Fruit fly (Drosophila melanogaster) whole organism, wandering third instar larva: ENCODE data around the gene endos.

Experiments used
- Abd-B ChIP-seq: fragments of >200 bp; optimal IDR thresholded peaks from 2 replicates; lab custom pipeline; 2017; ENCODE audit warnings: missing biosample characterization, missing genetic modification characterization
- CG9705 ChIP-seq: fragments of 200-800 bp; sonication (Bioruptor generic); optimal IDR thresholded peaks from 2 replicates; lab custom pipeline; 2018; ENCODE audit warnings: missing biosample characterization, mild to moderate bottlenecking, missing genetic modification characterization
- CrebA ChIP-seq: fragments of 200-800 bp; sonication (Bioruptor generic); optimal IDR thresholded peaks from 2 replicates; lab custom pipeline; 2016; ENCODE audit warnings: missing biosample characterization, mild to moderate bottlenecking, missing genetic modification characterization, borderline replicate concordance
- Dfd ChIP-seq: fragments of >200 bp; optimal IDR thresholded peaks from 2 replicates; lab custom pipeline; 2017; ENCODE audit warnings: missing biosample characterization, missing genetic modification characterization
- GATAd ChIP-seq: sonication (Bioruptor generic); optimal IDR thresholded peaks from 2 replicates; lab custom pipeline; 2016; ENCODE audit warnings: missing biosample characterization, missing genetic modification characterization
- HLH106 ChIP-seq: fragments of 200-800 bp; optimal IDR thresholded peaks from 3 replicates; lab custom pipeline; 2019; ENCODE audit warnings: missing biosample characterization, mild to moderate bottlenecking, missing genetic modification characterization, moderate library complexity
- Hr78 ChIP-seq: fragments of >200 bp; optimal IDR thresholded peaks from 2 replicates; lab custom pipeline; 2017; ENCODE audit warnings: missing biosample characterization, missing genetic modification characterization
- Hr83 ChIP-seq: fragments of 200-300 bp; sonication (Bioruptor generic); optimal IDR thresholded peaks from 2 replicates; lab custom pipeline; 2016; ENCODE audit warnings: missing biosample characterization, mild to moderate bottlenecking, missing genetic modification characterization, moderate library complexity; ENCODE audit not compliant: poor library complexity, severe bottlenecking
- Jra ChIP-seq: sonication (Bioruptor generic); optimal IDR thresholded peaks from 2 replicates; lab custom pipeline; 2016; ENCODE audit warnings: missing biosample characterization, missing genetic modification characterization
- Myc ChIP-seq: fragments of >200 bp; optimal IDR thresholded peaks from 2 replicates; lab custom pipeline; 2017
- OdsH ChIP-seq: fragments of 200-800 bp; sonication (Bioruptor generic); optimal IDR thresholded peaks from 2 replicates; lab custom pipeline; 2016; ENCODE audit warnings: missing biosample characterization, mild to moderate bottlenecking, missing genetic modification characterization
- Rel ChIP-seq, 2 experiments: fragments of 200-800 bp; sonication (Bioruptor generic) in 1 of 2; optimal IDR thresholded peaks; 2 replicates in 1 of 2; 3 replicates in 1 of 2; lab custom pipeline; 2016 to 2019; ENCODE audit warnings: mild to moderate bottlenecking in 2 of 2, missing biosample characterization in 2 of 2, missing genetic modification characterization in 2 of 2, moderate library complexity in 1 of 2
- Vsx2 ChIP-seq: fragments of 200-300, 225-300 bp; sonication (Bioruptor generic); optimal IDR thresholded peaks from 2 replicates; lab custom pipeline; 2018; ENCODE audit warnings: missing biosample characterization, missing genetic modification characterization; ENCODE audit not compliant: partially characterized antibody
- br ChIP-seq: fragments of 200-800 bp; sonication (Bioruptor generic); optimal IDR thresholded peaks from 2 replicates; lab custom pipeline; 2016; ENCODE audit warnings: missing biosample characterization, missing genetic modification characterization
- brk ChIP-seq: fragments of 200-800 bp; sonication (Bioruptor generic); optimal IDR thresholded peaks from 2 replicates; lab custom pipeline; 2016; ENCODE audit warnings: missing biosample characterization, mild to moderate bottlenecking, missing genetic modification characterization
- dl ChIP-seq, 2 experiments: fragments of 175-275, 200-275 bp in 1 of 2; fragments of 200-275 bp in 1 of 2; sonication (Bioruptor generic); optimal IDR thresholded peaks; lab custom pipeline; 2018; ENCODE audit warnings: mild to moderate bottlenecking in 2 of 2, missing biosample characterization in 2 of 2, missing genetic modification characterization in 2 of 2, moderate library complexity in 2 of 2; ENCODE audit not compliant: partially characterized antibody in 2 of 2, insufficient read depth in 1 of 2
- ey ChIP-seq: fragments of 200-800 bp; sonication (Bioruptor generic); optimal IDR thresholded peaks from 2 replicates; lab custom pipeline; 2016; ENCODE audit warnings: missing biosample characterization, missing genetic modification characterization
- foxo ChIP-seq, 2 experiments: fragments of 200-800 bp; sonication (Bioruptor generic); optimal IDR thresholded peaks; 2 replicates in 1 of 2; 3 replicates in 1 of 2; lab custom pipeline; 2016 to 2017; ENCODE audit warnings: missing biosample characterization in 2 of 2, missing genetic modification characterization in 2 of 2
- fru ChIP-seq: fragments of 200-800 bp; sonication (Bioruptor generic); optimal IDR thresholded peaks from 3 replicates; lab custom pipeline; 2016; ENCODE audit warnings: missing biosample characterization, mild to moderate bottlenecking, missing genetic modification characterization
- h ChIP-seq: fragments of 200-800 bp; sonication (Bioruptor generic); optimal IDR thresholded peaks from 3 replicates; lab custom pipeline; 2016; ENCODE audit warnings: missing biosample characterization, mild to moderate bottlenecking, missing genetic modification characterization
- jim ChIP-seq: fragments of 175-275, 200-325 bp; sonication (Bioruptor generic); optimal IDR thresholded peaks from 2 replicates; lab custom pipeline; 2016; ENCODE audit warnings: missing biosample characterization, mild to moderate bottlenecking, missing genetic modification characterization
- lola ChIP-seq: fragments of >200 bp; optimal IDR thresholded peaks from 2 replicates; lab custom pipeline; 2017; ENCODE audit warnings: missing biosample characterization, missing genetic modification characterization
- pan ChIP-seq: fragments of >200 bp; optimal IDR thresholded peaks from 2 replicates; lab custom pipeline; 2017
- psq ChIP-seq: fragments of 200-800 bp; sonication (Bioruptor generic); optimal IDR thresholded peaks from 3 replicates; lab custom pipeline; 2017; ENCODE audit warnings: missing biosample characterization, mild to moderate bottlenecking, missing genetic modification characterization, moderate library complexity
- rgr ChIP-seq: fragments of 200-800 bp; sonication (Bioruptor generic); optimal IDR thresholded peaks from 3 replicates; lab custom pipeline; 2016; ENCODE audit warnings: missing biosample characterization, mild to moderate bottlenecking, missing genetic modification characterization
- sage ChIP-seq: fragments of 200-800 bp; sonication (Bioruptor generic); optimal IDR thresholded peaks from 2 replicates; lab custom pipeline; 2016; ENCODE audit warnings: missing biosample characterization, mild to moderate bottlenecking, missing genetic modification characterization
- sv ChIP-seq: fragments of 200-800 bp; sonication (Bioruptor generic); optimal IDR thresholded peaks from 3 replicates; lab custom pipeline; 2016; ENCODE audit warnings: missing biosample characterization, missing genetic modification characterization
- tai ChIP-seq: sonication (Bioruptor generic); optimal IDR thresholded peaks from 2 replicates; lab custom pipeline; 2016; ENCODE audit warnings: missing biosample characterization, missing genetic modification characterization
- usp ChIP-seq: fragments of >200 bp; optimal IDR thresholded peaks from 2 replicates; lab custom pipeline; 2017; ENCODE audit warnings: missing biosample characterization, missing genetic modification characterization
- woc ChIP-seq: sonication (Bioruptor generic); optimal IDR thresholded peaks from 2 replicates; lab custom pipeline; 2016; ENCODE audit warnings: missing biosample characterization, mild to moderate bottlenecking, missing genetic modification characterization

Gene endos

dm6 chr3L:14078227-14078626 is 46.7 kb upstream of the endos start:
- TF ChIP-seq sv (GFP tag; lab: Kevin White, UChicago) (no peak), usp (GFP tag; lab: Kevin White, UChicago) (no peak)

dm6 chr3L:14076559-14076958 is 45.1 kb upstream of the endos start:
- TF ChIP-seq jim (GFP tag; lab: Kevin White, UChicago) = no peak
- TF ChIP-seq HLH106 (tag; lab: Kevin White, UChicago) = no peak
- TF ChIP-seq Hr83 = no peak
- TF ChIP-seq OdsH (GFP tag; lab: Kevin White, UChicago) = no peak
- TF ChIP-seq lola = no peak
- TF ChIP-seq br (GFP tag; lab: Kevin White, UChicago) = no peak
- no peak for TF ChIP-seq sage (GFP tag; lab: Kevin White, UChicago)
- TF ChIP-seq Abd-B (GFP tag; lab: Kevin White, UChicago) = no peak
- TF ChIP-seq woc (GFP tag; lab: Kevin White, UChicago) = no peak
- no peak for TF ChIP-seq brk
- TF ChIP-seq pan (lab: Kevin White, UChicago) = no peak
- no peak for TF ChIP-seq sv (GFP tag; lab: Kevin White, UChicago)
- TF ChIP-seq Dfd (GFP tag; lab: Kevin White, UChicago) = no peak
- TF ChIP-seq ey (GFP tag; lab: Kevin White, UChicago) = no peak
- no peak for TF ChIP-seq usp (GFP tag; lab: Kevin White, UChicago)
- no peak for TF ChIP-seq Vsx2 (GFP tag; lab: Kevin White, UChicago)
- TF ChIP-seq Myc (lab: Kevin White, UChicago) = no peak
- no peak for TF ChIP-seq h (GFP tag; lab: Kevin White, UChicago)
- TF ChIP-seq psq (GFP tag; lab: Kevin White, UChicago) = no peak

- TF ChIP-seq Myc (lab: Kevin White, UChicago) (no peak), CG9705 (GFP tag; lab: Kevin White, UChicago) (no peak), HLH106 (tag; lab: Kevin White, UChicago) (no peak)
Observed at dm6 chr3L:14075472-14075871, 44.0 kb upstream of the endos start, which contains the start of gene btl. Gene btl, plus strand, starts transcription at chr3L:14075772.

dm6 chr3L:14071621-14072020 is 40.1 kb upstream of the endos start, which contains the start of gene Pex1:
Gene Pex1, plus strand, starts transcription at chr3L:14071892.
- TF ChIP-seq Dfd (GFP tag; lab: Kevin White, UChicago) (no peak), Hr78 (GFP tag; lab: Kevin White, UChicago) (no peak), Rel (GFP tag; optimal IDR thresholded peaks at IDR 0.05; lab: Kevin White, UChicago) (no peak), Rel (tag; optimal IDR thresholded peaks at IDR 0.05; lab: Kevin White, UChicago) (no peak), foxo (GFP tag; optimal IDR thresholded peaks at IDR 0.05; lab: Kevin White, UChicago) (no peak), CrebA (GFP tag; lab: Kevin White, UChicago) (peak; percentile 13), Myc (lab: Kevin White, UChicago) (peak; percentile 72), sage (GFP tag; lab: Kevin White, UChicago) (peak; percentile 2), ey (GFP tag; lab: Kevin White, UChicago) (no peak), GATAd (GFP tag; lab: Kevin White, UChicago) (no peak), tai (no peak), psq (GFP tag; lab: Kevin White, UChicago) (no peak)

dm6 chr3L:14064065-14064414 is 32.5 kb upstream of the endos start:
- TF ChIP-seq rgr (no peak), brk (no peak), HLH106 (tag; lab: Kevin White, UChicago) (no peak), br (GFP tag; lab: Kevin White, UChicago) (no peak), sage (GFP tag; lab: Kevin White, UChicago) (no peak), ey (GFP tag; lab: Kevin White, UChicago) (no peak), fru (GFP tag; lab: Kevin White, UChicago) (no peak), Jra (GFP tag; lab: Kevin White, UChicago) (no peak), psq (GFP tag; lab: Kevin White, UChicago) (no peak), Hr83 (no peak), dl (GFP tag; optimal IDR thresholded peaks at IDR 0.05; lab: Kevin White, UChicago; ENCODE audit: insufficient read depth in 1 of 2, partially characterized antibody in 2 of 2) (no peak)
